Worm (Caenorhabditis elegans) whole organism, L3 larva: Measurements from ENCODE around the gene hpo-33.

ENCODE experiments used
- aly-2 ChIP-seq: fragments of 150-350 bp; optimal IDR thresholded peaks from 2 replicates; lab custom pipeline; 2014; ENCODE audit warnings: missing biosample characterization, missing genetic modification characterization
- ceh-16 ChIP-seq: sonication (generic microtip); optimal IDR thresholded peaks from 2 replicates; lab custom pipeline; 2017; ENCODE audit warnings: missing biosample characterization, missing genetic modification characterization
- ceh-82 ChIP-seq: fragments of 150-350 bp; optimal IDR thresholded peaks from 2 replicates; lab custom pipeline; 2014; ENCODE audit warnings: missing biosample characterization, missing genetic modification characterization
- ceh-9 ChIP-seq: sonication (generic microtip); optimal IDR thresholded peaks from 2 replicates; lab custom pipeline; 2018; ENCODE audit warnings: missing biosample characterization, missing genetic modification characterization
- egl-27 ChIP-seq: sonication (generic microtip); optimal IDR thresholded peaks from 4 replicates; lab custom pipeline; 2017; ENCODE audit warnings: missing biosample characterization, missing genetic modification reagents, missing genetic modification characterization
- egl-5 ChIP-seq: fragments of 150-350 bp; optimal IDR thresholded peaks from 2 replicates; lab custom pipeline; 2017; ENCODE audit warnings: missing biosample characterization, missing genetic modification reagents, missing genetic modification characterization, inconsistent platforms
- elt-2 ChIP-seq: sonication (generic microtip); optimal IDR thresholded peaks from 2 replicates; lab custom pipeline; 2016; ENCODE audit warnings: missing genetic modification reagents, mild to moderate bottlenecking, missing genetic modification characterization, missing compliant biosample characterization
- elt-3 ChIP-seq, 3 experiments: fragments of 150-350 bp in 1 of 3; sonication (generic microtip) in 2 of 3; optimal IDR thresholded peaks; 2 replicates in 2 of 3; 4 replicates in 1 of 3; lab custom pipeline; 2014 to 2017; ENCODE audit warnings: missing biosample characterization in 3 of 3, missing genetic modification characterization in 3 of 3
- fkh-10 ChIP-seq: sonication (generic microtip); optimal IDR thresholded peaks from 2 replicates; lab custom pipeline; 2017; ENCODE audit warnings: missing biosample characterization, missing genetic modification reagents, missing genetic modification characterization
- fkh-2 ChIP-seq: fragments of 150-350 bp; optimal IDR thresholded peaks from 2 replicates; lab custom pipeline; 2014; ENCODE audit warnings: missing biosample characterization, missing genetic modification reagents, missing genetic modification characterization
- lin-15B ChIP-seq: fragments of 150-350 bp; optimal IDR thresholded peaks from 2 replicates; lab custom pipeline; 2014; ENCODE audit warnings: missing biosample characterization, missing genetic modification characterization
- lsy-12 ChIP-seq: sonication (generic microtip); optimal IDR thresholded peaks from 2 replicates; lab custom pipeline; 2016; ENCODE audit warnings: mild to moderate bottlenecking, missing genetic modification characterization, missing compliant biosample characterization
- mml-1 ChIP-seq: fragments of 150-350 bp; sonication (generic microtip); optimal IDR thresholded peaks from 3 replicates; lab custom pipeline; 2014; ENCODE audit warnings: missing biosample characterization, missing genetic modification characterization
- nfya-1 ChIP-seq: sonication (generic microtip); optimal IDR thresholded peaks from 2 replicates; lab custom pipeline; 2017; ENCODE audit warnings: missing genetic modification characterization, mild to moderate bottlenecking, missing compliant biosample characterization, antibody characterized with exemption, moderate library complexity; ENCODE audit not compliant: insufficient read depth
- nhr-11 ChIP-seq: fragments of 150-350 bp; optimal IDR thresholded peaks from 2 replicates; lab custom pipeline; 2014; ENCODE audit warnings: missing biosample characterization, missing genetic modification characterization
- nhr-12 ChIP-seq: fragments of 150-350 bp; optimal IDR thresholded peaks from 2 replicates; lab custom pipeline; 2014; ENCODE audit warnings: missing biosample characterization, missing genetic modification characterization
- nhr-23 ChIP-seq: fragments of 150-350 bp; optimal IDR thresholded peaks from 2 replicates; lab custom pipeline; 2014; ENCODE audit warnings: missing biosample characterization, missing genetic modification reagents, missing genetic modification characterization
- nhr-237 ChIP-seq: fragments of 150-350 bp; optimal IDR thresholded peaks from 2 replicates; lab custom pipeline; 2014; ENCODE audit warnings: missing biosample characterization, missing genetic modification characterization
- nhr-25 ChIP-seq: sonication (generic microtip); optimal IDR thresholded peaks from 2 replicates; lab custom pipeline; 2017; ENCODE audit warnings: missing biosample characterization, missing genetic modification characterization
- nhr-28 ChIP-seq: fragments of 150-350 bp; optimal IDR thresholded peaks from 2 replicates; lab custom pipeline; 2014; ENCODE audit warnings: missing biosample characterization, missing genetic modification characterization
- nhr-43 ChIP-seq: sonication (generic microtip); optimal IDR thresholded peaks from 2 replicates; lab custom pipeline; 2016; ENCODE audit warnings: mild to moderate bottlenecking, missing genetic modification characterization, missing compliant biosample characterization; ENCODE audit not compliant: poor library complexity, severe bottlenecking
- nhr-67 ChIP-seq: fragments of 150-350 bp; optimal IDR thresholded peaks from 2 replicates; lab custom pipeline; 2014; ENCODE audit warnings: missing biosample characterization, missing genetic modification characterization
- nhr-77 ChIP-seq: fragments of 150-350 bp; optimal IDR thresholded peaks from 2 replicates; lab custom pipeline; 2014; ENCODE audit warnings: missing biosample characterization, missing genetic modification characterization
- pha-4 ChIP-seq: fragments of 150-350 bp; optimal IDR thresholded peaks from 2 replicates; lab custom pipeline; 2014; ENCODE audit warnings: missing biosample characterization, missing genetic modification reagents, missing genetic modification characterization
- sea-2 ChIP-seq: fragments of 150-350 bp; sonication (generic microtip); optimal IDR thresholded peaks from 4 replicates; lab custom pipeline; 2014; ENCODE audit warnings: missing biosample characterization, missing genetic modification reagents, missing genetic modification characterization
- skn-1 ChIP-seq: fragments of 150-350 bp; optimal IDR thresholded peaks from 2 replicates; lab custom pipeline; 2014; ENCODE audit warnings: missing biosample characterization, missing genetic modification characterization
- unc-39 ChIP-seq: sonication (generic microtip); optimal IDR thresholded peaks from 4 replicates; lab custom pipeline; 2017; ENCODE audit warnings: missing biosample characterization, missing genetic modification characterization
- unc-62 ChIP-seq: fragments of 150-350 bp; sonication (generic microtip); optimal IDR thresholded peaks from 4 replicates; lab custom pipeline; 2014; ENCODE audit warnings: missing biosample characterization, missing genetic modification reagents, missing genetic modification characterization
- zag-1 ChIP-seq: fragments of 150-350 bp; optimal IDR thresholded peaks from 2 replicates; lab custom pipeline; 2014; ENCODE audit warnings: missing biosample characterization, missing genetic modification characterization
- ztf-11 ChIP-seq: fragments of 150-350 bp; optimal IDR thresholded peaks from 2 replicates; lab custom pipeline; 2014; ENCODE audit warnings: missing biosample characterization, missing genetic modification characterization
- ztf-4 ChIP-seq: fragments of 150-350 bp; optimal IDR thresholded peaks from 2 replicates; lab custom pipeline; 2014; ENCODE audit warnings: missing biosample characterization, missing genetic modification characterization

Gene hpo-33

ce11 chrV:17030430-17030829 lies 11.9 kb upstream of the hpo-33 start:
- TF ChIP-seq nhr-43 (tag; lab: Kevin White, UChicago): no peak
- no peak for TF ChIP-seq pha-4 (tag; lab: Kevin White, UChicago)
- TF ChIP-seq nhr-23: no peak
- no peak for TF ChIP-seq ceh-16 (tag; lab: Kevin White, UChicago)

ce11 chrV:17035850-17036249 lies 6.5 kb upstream of the hpo-33 start, which contains the start of gene srz-94:
srz-94 (minus strand) TSS chrV:17035950.
- TF ChIP-seq nhr-25 (no peak), unc-62 (GFP tag; lab: Kevin White, UChicago) (no peak), lin-15B (tag; lab: Kevin White, UChicago) (no peak), nhr-237 (tag; lab: Kevin White, UChicago) (no peak)

DNA sequence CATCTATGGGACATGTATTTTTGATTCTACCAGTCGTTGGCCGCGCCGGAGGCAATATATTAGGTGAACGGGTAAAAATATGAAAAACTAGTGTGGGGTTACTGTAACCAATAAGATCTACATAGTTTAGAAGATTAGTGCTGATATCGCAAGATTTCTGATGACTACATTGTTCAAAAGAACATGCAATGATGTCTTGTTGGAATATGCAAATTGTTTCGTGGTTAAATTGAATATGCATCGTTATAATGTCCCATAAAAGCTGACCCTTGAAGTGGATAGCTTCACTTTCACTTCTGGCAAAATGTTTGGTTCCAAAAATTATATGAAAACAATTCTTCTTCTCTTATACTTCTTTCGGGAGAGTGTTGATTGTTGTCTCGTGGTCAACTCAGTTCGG lies 2.1 kb downstream of the hpo-33 start, which contains the start of gene F28B1.2:
Gene F28B1.2 (plus strand): TSS at position 301 of the 400 bp plus-strand sequence.
- TF ChIP-seq nhr-237 (tag; lab: Kevin White, UChicago): no peak
- TF ChIP-seq ztf-4 (tag; lab: Kevin White, UChicago): no peak
- TF ChIP-seq nfya-1 (tag; lab: Kevin White, UChicago): no peak
- no peak for TF ChIP-seq lin-15B (tag; lab: Kevin White, UChicago)
- no peak for TF ChIP-seq nhr-43 (tag; lab: Kevin White, UChicago)
- no peak for TF ChIP-seq unc-39 (tag; lab: Kevin White, UChicago)
- TF ChIP-seq nhr-25: no peak

- TF ChIP-seq ceh-82 (no peak), nhr-28 (tag; lab: Kevin White, UChicago) (no peak), lsy-12 (tag; lab: Kevin White, UChicago) (no peak), skn-1 (no peak), nhr-11 (tag; lab: Kevin White, UChicago) (no peak), nhr-77 (no peak), ztf-11 (tag; lab: Kevin White, UChicago) (no peak), elt-3 (tag; optimal IDR thresholded peaks at IDR 0.05; lab: Kevin White, UChicago) (no peak), nhr-25 (no peak), unc-39 (tag; lab: Kevin White, UChicago) (no peak), zag-1 (tag; lab: Kevin White, UChicago) (no peak)
Observed at ce11 chrV:17059987-17060386, 17.6 kb downstream of the hpo-33 start, which contains the start of gene sri-66. sri-66 (plus strand) TSS chrV:17060287.

ce11 chrV:17061585-17061984 lies 19.2 kb downstream of the hpo-33 start, which contains the start of gene F28B1.9:
F28B1.9 (plus strand) TSS chrV:17061885.
- TF ChIP-seq lin-15B (tag; lab: Kevin White, UChicago): no peak
- no peak for TF ChIP-seq unc-39 (tag; lab: Kevin White, UChicago)
- TF ChIP-seq egl-27 (tag; lab: Kevin White, UChicago): no peak
- TF ChIP-seq nhr-43 (tag; lab: Kevin White, UChicago): no peak
- TF ChIP-seq nhr-23: no peak
- no peak for TF ChIP-seq aly-2 (tag; lab: Kevin White, UChicago)
- no peak for TF ChIP-seq sea-2 (GFP tag; lab: Kevin White, UChicago)
- TF ChIP-seq mml-1: no peak
- TF ChIP-seq nhr-28 (tag; lab: Kevin White, UChicago): no peak
- TF ChIP-seq elt-3 (tag; optimal IDR thresholded peaks at IDR 0.05; lab: Kevin White, UChicago): no peak
- TF ChIP-seq elt-2 (tag; lab: Kevin White, UChicago): no peak
- no peak for TF ChIP-seq fkh-10 (GFP tag; lab: Kevin White, UChicago)
- TF ChIP-seq nhr-77: no peak
- no peak for TF ChIP-seq ceh-9 (tag; lab: Kevin White, UChicago)

ce11 chrV:17064676-17065075 lies 22.3 kb downstream of the hpo-33 start, which contains the start of gene srh-255:
srh-255 (plus strand) TSS chrV:17064976.
- TF ChIP-seq skn-1 (no peak), egl-5 (tag; lab: Kevin White, UChicago) (no peak), nfya-1 (tag; lab: Kevin White, UChicago) (no peak), zag-1 (tag; lab: Kevin White, UChicago) (no peak), nhr-12 (no peak), nhr-23 (no peak), elt-3 (tag; optimal IDR thresholded peaks at IDR 0.05; lab: Kevin White, UChicago) (no peak), egl-27 (tag; lab: Kevin White, UChicago) (no peak), ztf-4 (tag; lab: Kevin White, UChicago) (no peak), nhr-67 (tag; lab: Kevin White, UChicago) (no peak), ceh-16 (tag; lab: Kevin White, UChicago) (no peak), fkh-2 (tag; lab: Kevin White, UChicago) (no peak)
- TF ChIP-seq, all 47 proteins: peak for 0
